Fruit fly (Drosophila melanogaster) whole organism, adult: ENCODE results near the gene CG6678.

Source experiments
- CG11617 ChIP-seq: fragments of 200-800 bp; sonication (Bioruptor generic); optimal IDR thresholded peaks from 2 replicates; lab custom pipeline; 2017; ENCODE audit warnings: mild to moderate bottlenecking, missing biosample characterization, missing genetic modification reagents, missing genetic modification characterization
- CG14711 ChIP-seq: fragments of 200-800 bp; sonication (Bioruptor generic); optimal IDR thresholded peaks from 2 replicates; lab custom pipeline; 2018; ENCODE audit warnings: missing biosample characterization, mild to moderate bottlenecking, missing genetic modification characterization, moderate library complexity
- CG1620 ChIP-seq: fragments of 200-800 bp; sonication (Bioruptor generic); optimal IDR thresholded peaks from 2 replicates; lab custom pipeline; 2016; ENCODE audit warnings: missing biosample characterization, missing genetic modification characterization
- CG5204 ChIP-seq: fragments of 200-800 bp; sonication (Bioruptor generic); optimal IDR thresholded peaks from 2 replicates; lab custom pipeline; 2016; ENCODE audit warnings: missing biosample characterization, missing genetic modification characterization
- CG7045 ChIP-seq: fragments of 200-800 bp; sonication (Bioruptor generic); optimal IDR thresholded peaks from 2 replicates; lab custom pipeline; 2017; ENCODE audit warnings: missing biosample characterization, mild to moderate bottlenecking, missing genetic modification characterization
- CG7101 ChIP-seq: fragments of 200-800 bp; sonication (Bioruptor generic); optimal IDR thresholded peaks from 2 replicates; lab custom pipeline; 2018; ENCODE audit warnings: missing biosample characterization, mild to moderate bottlenecking, missing genetic modification characterization, moderate library complexity
- Clk ChIP-seq: fragments of 200-800 bp; sonication (Bioruptor generic); optimal IDR thresholded peaks from 2 replicates; lab custom pipeline; 2017; ENCODE audit warnings: missing biosample characterization, missing genetic modification characterization
- Hr96 ChIP-seq: fragments of 200-800 bp; sonication (Bioruptor generic); optimal IDR thresholded peaks from 2 replicates; lab custom pipeline; 2016; ENCODE audit warnings: missing biosample characterization, missing genetic modification characterization
- ovo ChIP-seq: fragments of 200-800 bp; sonication (Bioruptor generic); optimal IDR thresholded peaks from 2 replicates; lab custom pipeline; 2016; ENCODE audit warnings: missing biosample characterization, missing genetic modification characterization
- pad ChIP-seq: fragments of 200-800 bp; sonication (Bioruptor generic); optimal IDR thresholded peaks from 3 replicates; lab custom pipeline; 2017; ENCODE audit warnings: missing biosample characterization, missing genetic modification characterization, mild to moderate bottlenecking, moderate library complexity, missing genetic modification reagents
- tj ChIP-seq: fragments of 200-800 bp; sonication (Bioruptor generic); optimal IDR thresholded peaks from 3 replicates; lab custom pipeline; 2017; ENCODE audit warnings: missing biosample characterization, mild to moderate bottlenecking, missing genetic modification characterization, moderate library complexity
- toe ChIP-seq: fragments of 200-800 bp; sonication (Bioruptor generic); optimal IDR thresholded peaks from 2 replicates; lab custom pipeline; 2016; ENCODE audit warnings: missing biosample characterization, missing genetic modification characterization

- TF ChIP-seq Hr96 (GFP tag; lab: Kevin White, UChicago) (no peak), CG11617 (GFP tag; lab: Kevin White, UChicago) (no peak), CG14711 (no peak), CG5204 (GFP tag; lab: Kevin White, UChicago) (no peak), ovo (GFP tag; lab: Kevin White, UChicago) (no peak), toe (GFP tag; lab: Kevin White, UChicago) (no peak), tj (GFP tag; lab: Kevin White, UChicago) (no peak), Clk (no peak), CG7101 (tag; lab: Kevin White, UChicago) (no peak), CG1620 (no peak), CG7045 (GFP tag; lab: Kevin White, UChicago) (no peak), pad (no peak)
These were observed 24.0 kb upstream of the CG6678 start for dm6 chr3R:21862868-21863267.
